Worm (Caenorhabditis elegans) whole organism, mixed stage, embryonic: ENCODE measurements around the gene glc-4.

Source experiments
- ceh-39 ChIP-seq: fragments of 150-350 bp; optimal IDR thresholded peaks from 2 replicates; lab custom pipeline; 2014; ENCODE audit warnings: missing biosample characterization, missing genetic modification characterization
- ceh-83 ChIP-seq: fragments of 200-800 bp; sonication (Bioruptor generic); optimal IDR thresholded peaks from 2 replicates; lab custom pipeline; 2018; ENCODE audit warnings: mild to moderate bottlenecking, missing genetic modification characterization, missing compliant biosample characterization
- ces-1 ChIP-seq: fragments of 150-350 bp; optimal IDR thresholded peaks from 2 replicates; lab custom pipeline; 2014; ENCODE audit warnings: missing biosample characterization, missing genetic modification reagents, missing genetic modification characterization
- lsy-2 ChIP-seq: fragments of 150-350 bp; optimal IDR thresholded peaks from 2 replicates; lab custom pipeline; 2014; ENCODE audit warnings: missing biosample characterization, missing genetic modification characterization
- nhr-12 ChIP-seq: fragments of 150-350 bp; optimal IDR thresholded peaks from 2 replicates; lab custom pipeline; 2014; ENCODE audit warnings: missing biosample characterization, missing genetic modification characterization
- nhr-28 ChIP-seq: fragments of 150-350 bp; optimal IDR thresholded peaks from 2 replicates; lab custom pipeline; 2014; ENCODE audit warnings: missing biosample characterization, missing genetic modification characterization
- nhr-76 ChIP-seq: sonication (generic microtip); optimal IDR thresholded peaks from 2 replicates; lab custom pipeline; 2017; ENCODE audit warnings: missing biosample characterization, missing genetic modification characterization
- snpc-4 ChIP-seq: fragments of 150-350 bp; optimal IDR thresholded peaks from 2 replicates; lab custom pipeline; 2014; ENCODE audit warnings: missing biosample characterization, missing genetic modification characterization
- unc-39 ChIP-seq: fragments of 150-350 bp; optimal IDR thresholded peaks from 2 replicates; lab custom pipeline; 2014; ENCODE audit warnings: missing biosample characterization, missing genetic modification characterization
- unc-62 ChIP-seq: fragments of 150-350 bp; optimal IDR thresholded peaks from 2 replicates; lab custom pipeline; 2014; ENCODE audit warnings: missing biosample characterization, missing genetic modification reagents, missing genetic modification characterization

DNA sequence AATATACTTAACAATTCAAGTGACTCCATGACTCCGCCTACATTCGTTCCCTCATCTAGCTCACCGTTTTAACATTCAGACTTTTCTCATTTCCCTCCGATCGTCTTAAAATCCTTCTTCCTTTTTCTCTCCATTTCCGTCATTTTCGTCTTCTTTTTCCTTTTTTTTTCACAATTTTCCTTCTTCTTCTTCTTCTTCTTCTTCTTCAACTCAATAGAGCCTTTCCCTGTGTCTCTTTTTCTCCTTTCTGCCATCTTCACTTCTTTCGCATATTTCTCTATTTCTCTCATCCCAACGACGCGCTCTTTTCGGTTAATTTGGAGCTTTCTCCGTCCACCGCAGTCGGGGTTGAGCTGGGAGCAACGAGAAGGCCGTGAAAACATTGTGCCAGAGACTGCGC, 7.9 kb upstream of the glc-4 start:
- no peak for TF ChIP-seq snpc-4 (tag; lab: Kevin White, UChicago)
- no peak for TF ChIP-seq nhr-12 (tag; lab: Kevin White, UChicago)
- TF ChIP-seq unc-39 (tag; lab: Kevin White, UChicago) = no peak
- no peak for TF ChIP-seq ceh-83 (GFP tag; lab: Kevin White, UChicago)
- TF ChIP-seq lsy-2 (tag; lab: Kevin White, UChicago) = no peak
- TF ChIP-seq unc-62 = no peak
- TF ChIP-seq nhr-28 = no peak
- TF ChIP-seq ceh-39 (tag; lab: Kevin White, UChicago) = no peak
- TF ChIP-seq ces-1 (GFP tag; lab: Kevin White, UChicago) = peak; percentile 86
- no peak for TF ChIP-seq nhr-76 (tag; lab: Kevin White, UChicago)
